Fruit fly (Drosophila melanogaster) whole organism, embryonic: ENCODE measurements around the gene CG1785.

Experiments used
- Abd-B ChIP-seq: fragments of 200-800 bp; sonication (Bioruptor generic); optimal IDR thresholded peaks from 2 replicates; lab custom pipeline; 2018; ENCODE audit warnings: missing biosample characterization, mild to moderate bottlenecking, missing genetic modification characterization, moderate library complexity
- Ada2b ChIP-seq: fragments of 200-800 bp; sonication (Bioruptor generic); IDR thresholded peaks from 2 replicates; pipeline ENCODE4 v1.3.6; 2022; ENCODE audit warnings: missing biosample characterization, missing genetic modification characterization
- Antp ChIP-seq: fragments of 200-800 bp; sonication (Bioruptor generic); optimal IDR thresholded peaks from 3 replicates; lab custom pipeline; 2016; ENCODE audit warnings: missing biosample characterization, missing genetic modification characterization
- CG1024 ChIP-seq: fragments of 200-800 bp; sonication (Bioruptor generic); IDR thresholded peaks from 2 replicates; pipeline ENCODE4 v1.3.6; 2022; ENCODE audit warnings: missing biosample characterization, missing genetic modification characterization
- CG10267 ChIP-seq: fragments of 200-800 bp; sonication (Bioruptor generic); optimal IDR thresholded peaks from 2 replicates; lab custom pipeline; 2018; ENCODE audit warnings: missing biosample characterization, mild to moderate bottlenecking, missing genetic modification characterization, moderate library complexity
- CG11696 ChIP-seq: fragments of 200-800 bp; sonication (Bioruptor generic); IDR thresholded peaks from 2 replicates; pipeline ENCODE4 v1.3.6; 2022; ENCODE audit warnings: missing biosample characterization, missing genetic modification characterization
- CG12071 ChIP-seq: fragments of 200-800 bp; sonication (Bioruptor generic); optimal IDR thresholded peaks from 3 replicates; lab custom pipeline; 2018; ENCODE audit warnings: missing biosample characterization, mild to moderate bottlenecking, missing genetic modification characterization
- CG12219 ChIP-seq: fragments of 200-800 bp; sonication (Bioruptor generic); optimal IDR thresholded peaks from 3 replicates; lab custom pipeline; 2018; ENCODE audit warnings: missing biosample characterization, mild to moderate bottlenecking, missing genetic modification characterization
- CG13123 ChIP-seq: fragments of 200-800 bp; sonication (Bioruptor generic); optimal IDR thresholded peaks from 2 replicates; lab custom pipeline; 2016; ENCODE audit warnings: missing biosample characterization, missing genetic modification characterization
- CG15269 ChIP-seq: fragments of 200-800 bp; sonication (Bioruptor generic); optimal IDR thresholded peaks from 2 replicates; lab custom pipeline; 2018; ENCODE audit warnings: missing biosample characterization, mild to moderate bottlenecking, missing genetic modification characterization, moderate library complexity
- CG16813 ChIP-seq: fragments of 200-800 bp; sonication (Bioruptor generic); IDR thresholded peaks from 3 replicates; pipeline ENCODE4 v1.3.6; 2022; ENCODE audit warnings: missing biosample characterization, missing genetic modification characterization; ENCODE audit not compliant: partially characterized antibody
- CG2116 ChIP-seq: fragments of 200-800 bp; sonication (Bioruptor generic); optimal IDR thresholded peaks from 3 replicates; lab custom pipeline; 2018; ENCODE audit warnings: missing biosample characterization, mild to moderate bottlenecking, missing genetic modification characterization
- CG31224 ChIP-seq: fragments of 200-800 bp; sonication (Bioruptor generic); IDR thresholded peaks from 2 replicates; pipeline ENCODE4 v1.3.6; 2022; ENCODE audit warnings: missing biosample characterization, missing genetic modification characterization
- CG33213 ChIP-seq: fragments of 200-800 bp; sonication (Bioruptor generic); optimal IDR thresholded peaks from 3 replicates; lab custom pipeline; 2016; ENCODE audit warnings: missing biosample characterization, missing genetic modification characterization
- CG33557 ChIP-seq: fragments of 200-800 bp; sonication (Bioruptor generic); optimal IDR thresholded peaks from 2 replicates; lab custom pipeline; 2019; ENCODE audit warnings: missing biosample characterization, mild to moderate bottlenecking, missing genetic modification characterization, moderate library complexity
- CG4424 ChIP-seq: fragments of 200-800 bp; sonication (Bioruptor generic); optimal IDR thresholded peaks from 3 replicates; lab custom pipeline; 2016; ENCODE audit warnings: missing biosample characterization, missing genetic modification characterization
- CG6175 ChIP-seq: fragments of 200-800 bp; sonication (Bioruptor generic); IDR thresholded peaks from 3 replicates; pipeline ENCODE4 v1.3.6; 2022; ENCODE audit warnings: missing biosample characterization, missing genetic modification characterization
- CG6689 ChIP-seq: fragments of 200-800 bp; sonication (Bioruptor generic); IDR thresholded peaks from 2 replicates; pipeline ENCODE4 v1.3.6; 2022; ENCODE audit warnings: missing biosample characterization, missing genetic modification characterization
- CG6813 ChIP-seq: fragments of 200-800 bp; sonication (Bioruptor generic); optimal IDR thresholded peaks from 2 replicates; lab custom pipeline; 2017; ENCODE audit warnings: missing biosample characterization, missing genetic modification characterization, mild to moderate bottlenecking, moderate library complexity, missing genetic modification reagents
- CG6854 ChIP-seq: fragments of 200-800 bp; sonication (Bioruptor generic); optimal IDR thresholded peaks from 3 replicates; lab custom pipeline; 2017; ENCODE audit warnings: missing biosample characterization, mild to moderate bottlenecking, missing genetic modification characterization
- CG7372 ChIP-seq: fragments of 200-800 bp; sonication (Bioruptor generic); IDR thresholded peaks from 2 replicates; pipeline ENCODE4 v1.3.6; 2022; ENCODE audit warnings: missing biosample characterization, missing genetic modification characterization
- CG7839 ChIP-seq: fragments of 200-800 bp; sonication (Bioruptor generic); optimal IDR thresholded peaks from 3 replicates; lab custom pipeline; 2018; ENCODE audit warnings: missing biosample characterization, mild to moderate bottlenecking, missing genetic modification characterization, moderate library complexity
- CG8089 ChIP-seq: fragments of 200-800 bp; sonication (Bioruptor generic); optimal IDR thresholded peaks from 3 replicates; lab custom pipeline; 2016; ENCODE audit warnings: missing biosample characterization, missing genetic modification characterization
- CG8281 ChIP-seq: fragments of 200-800 bp; sonication (Bioruptor generic); optimal IDR thresholded peaks from 2 replicates; lab custom pipeline; 2018; ENCODE audit warnings: missing biosample characterization, mild to moderate bottlenecking, missing genetic modification characterization, moderate library complexity
- CG8765 ChIP-seq: fragments of 200-800 bp; sonication (Bioruptor generic); IDR thresholded peaks from 2 replicates; pipeline ENCODE4 v1.3.6; 2022; ENCODE audit warnings: missing biosample characterization, missing genetic modification characterization
- CG9876 ChIP-seq: fragments of 200-800 bp; sonication (Bioruptor generic); optimal IDR thresholded peaks from 2 replicates; lab custom pipeline; 2016; ENCODE audit warnings: missing biosample characterization, missing genetic modification characterization
- Deaf1 ChIP-seq: fragments of 200-800 bp; optimal IDR thresholded peaks from 3 replicates; lab custom pipeline; 2019; ENCODE audit warnings: missing biosample characterization, mild to moderate bottlenecking, missing genetic modification characterization, moderate library complexity
- Dek ChIP-seq: fragments of 200-800 bp; sonication (Bioruptor generic); optimal IDR thresholded peaks from 3 replicates; lab custom pipeline; 2019; ENCODE audit warnings: missing biosample characterization, mild to moderate bottlenecking, missing genetic modification characterization, moderate library complexity
- Doc3 ChIP-seq: fragments of 200-800 bp; sonication (Bioruptor generic); IDR thresholded peaks from 3 replicates; pipeline ENCODE4 v1.3.6; 2022; ENCODE audit warnings: missing biosample characterization, missing genetic modification characterization; ENCODE audit not compliant: partially characterized antibody
- Fer3 ChIP-seq: fragments of 200-800 bp; sonication (Bioruptor generic); optimal IDR thresholded peaks from 2 replicates; lab custom pipeline; 2018; ENCODE audit warnings: missing biosample characterization, mild to moderate bottlenecking, missing genetic modification characterization, moderate library complexity
- Kr ChIP-seq: fragments of 200-800 bp; sonication (Bioruptor generic); optimal IDR thresholded peaks from 2 replicates; lab custom pipeline; 2017; ENCODE audit warnings: missing biosample characterization, mild to moderate bottlenecking, missing genetic modification characterization
- MTF-1 ChIP-seq: fragments of 200-800 bp; sonication (Bioruptor generic); optimal IDR thresholded peaks from 2 replicates; lab custom pipeline; 2018; ENCODE audit warnings: missing biosample characterization, mild to moderate bottlenecking, missing genetic modification characterization, borderline replicate concordance
- TFAM ChIP-seq: fragments of 200-800 bp; sonication (Bioruptor generic); optimal IDR thresholded peaks from 2 replicates; lab custom pipeline; 2017; ENCODE audit warnings: missing biosample characterization, missing genetic modification characterization, inconsistent platforms
- YL-1 ChIP-seq: fragments of 200-800 bp; sonication (Bioruptor generic); optimal IDR thresholded peaks from 3 replicates; lab custom pipeline; 2017; ENCODE audit warnings: missing biosample characterization, mild to moderate bottlenecking, missing genetic modification characterization
- al ChIP-seq: fragments of 200-800 bp; sonication (Bioruptor generic); IDR thresholded peaks from 2 replicates; pipeline ENCODE4 v1.3.6; 2022; ENCODE audit warnings: missing biosample characterization, missing genetic modification characterization
- br ChIP-seq: fragments of >200 bp; optimal IDR thresholded peaks from 2 replicates; lab custom pipeline; 2017
- dm ChIP-seq: fragments of 200-800 bp; sonication (Bioruptor generic); optimal IDR thresholded peaks from 3 replicates; lab custom pipeline; 2016; ENCODE audit warnings: missing biosample characterization, missing genetic modification characterization
- dmrt99B ChIP-seq: fragments of 200-800 bp; sonication (Bioruptor generic); optimal IDR thresholded peaks from 2 replicates; lab custom pipeline; 2018; ENCODE audit warnings: missing biosample characterization, mild to moderate bottlenecking, missing genetic modification characterization, moderate library complexity
- lbe ChIP-seq: fragments of 200-800 bp; sonication (Bioruptor generic); optimal IDR thresholded peaks from 2 replicates; lab custom pipeline; 2016; ENCODE audit warnings: missing biosample characterization, mild to moderate bottlenecking, missing genetic modification characterization
- lov ChIP-seq, 2 experiments: fragments of 200-800 bp in 1 of 2; fragments of >200 bp in 1 of 2; sonication (Bioruptor generic) in 1 of 2; IDR thresholded peaks in 1 of 2; optimal IDR thresholded peaks in 1 of 2; 2 replicates in 1 of 2; 3 replicates in 1 of 2; pipeline versions ENCODE4 v1.3.6 to Lab custom; 2017 to 2022; ENCODE audit warnings: missing biosample characterization in 1 of 2, missing genetic modification characterization in 1 of 2
- mirr ChIP-seq: fragments of 200-800 bp; sonication (Bioruptor generic); optimal IDR thresholded peaks from 3 replicates; lab custom pipeline; 2018; ENCODE audit warnings: missing biosample characterization, mild to moderate bottlenecking, missing genetic modification characterization
- psq ChIP-seq: fragments of 200-800 bp; sonication (Bioruptor generic); optimal IDR thresholded peaks from 2 replicates; lab custom pipeline; 2017; ENCODE audit warnings: missing biosample characterization, missing genetic modification characterization
- pzg ChIP-seq: fragments of 200-800 bp; sonication (Bioruptor generic); optimal IDR thresholded peaks from 3 replicates; lab custom pipeline; 2018; ENCODE audit warnings: missing biosample characterization, mild to moderate bottlenecking, missing genetic modification characterization, moderate library complexity
- sqz ChIP-seq: fragments of 200-800 bp; sonication (Bioruptor generic); optimal IDR thresholded peaks from 3 replicates; lab custom pipeline; 2018; ENCODE audit warnings: missing biosample characterization, mild to moderate bottlenecking, missing genetic modification characterization
- stwl ChIP-seq: fragments of 200-800 bp; sonication (Bioruptor generic); optimal IDR thresholded peaks from 3 replicates; lab custom pipeline; 2018; ENCODE audit warnings: missing biosample characterization, mild to moderate bottlenecking, missing genetic modification characterization, moderate library complexity
- tin ChIP-seq: fragments of 200-800 bp; sonication (Bioruptor generic); optimal IDR thresholded peaks from 3 replicates; lab custom pipeline; 2016; ENCODE audit warnings: missing biosample characterization, missing genetic modification characterization
- vnd ChIP-seq: fragments of 200-800 bp; sonication (Bioruptor generic); IDR thresholded peaks from 3 replicates; pipeline ENCODE4 v1.3.6; 2022; ENCODE audit warnings: missing biosample characterization, missing genetic modification characterization; ENCODE audit not compliant: partially characterized antibody
- wor ChIP-seq: fragments of 200-800 bp; sonication (Bioruptor generic); IDR thresholded peaks from 2 replicates; pipeline ENCODE4 v1.3.6; 2022; ENCODE audit warnings: missing biosample characterization, missing genetic modification characterization
- zf30C ChIP-seq: fragments of 200-800 bp; sonication (Bioruptor generic); optimal IDR thresholded peaks from 3 replicates; lab custom pipeline; 2018; ENCODE audit warnings: missing biosample characterization, mild to moderate bottlenecking, missing genetic modification characterization

CG1785 gene

dm6 chrX:8681189-8681821 is 33.4 kb upstream of the CG1785 start, which contains the start of gene CAH3:
TSS of gene CAH3 (plus strand) at chrX:8681252.
- peak; percentile 80 for TF ChIP-seq CG1024
- TF ChIP-seq Kr (GFP tag; lab: Kevin White, UChicago) = no peak
- TF ChIP-seq Ada2b (GFP tag; lab: Robert Waterston, UW) = peak; percentile 90
- TF ChIP-seq Fer3 (tag; lab: Kevin White, UChicago) = peak; percentile 94
- peak; percentile 94 for TF ChIP-seq CG7372 (GFP tag; lab: Robert Waterston, UW)
- TF ChIP-seq CG7839 = peak; percentile 95
- TF ChIP-seq CG8089 (GFP tag; lab: Kevin White, UChicago) = peak; percentile 92
- TF ChIP-seq dm (GFP tag; lab: Kevin White, UChicago) = peak; percentile 88
- peak; percentile 93 for TF ChIP-seq CG33213
- TF ChIP-seq al = peak; percentile 82
- peak; percentile 80; the same call in 2 of the 3 replicates for TF ChIP-seq CG6175
- peak; percentile 77 for TF ChIP-seq YL-1 (GFP tag; lab: Kevin White, UChicago)
- peak; percentile 93 for TF ChIP-seq tin (GFP tag; lab: Kevin White, UChicago)
- TF ChIP-seq sqz (GFP tag; lab: Kevin White, UChicago) = peak; percentile 89
- TF ChIP-seq wor (GFP tag; lab: Robert Waterston, UW) = peak; percentile 82
- peak; percentile 92 for TF ChIP-seq Dek (tag; lab: Kevin White, UChicago)
- TF ChIP-seq CG12219 (GFP tag; lab: Kevin White, UChicago) = peak; percentile 95
- TF ChIP-seq CG8281 = peak; percentile 80
- peak; percentile 71 for TF ChIP-seq CG11696 (GFP tag; lab: Robert Waterston, UW)
- peak; percentile 70 for TF ChIP-seq psq
- peak; percentile 89 for TF ChIP-seq CG10267 (tag; lab: Kevin White, UChicago)
- TF ChIP-seq CG6854 = peak; percentile 89
- TF ChIP-seq pzg (GFP tag; lab: Kevin White, UChicago) = peak; percentile 53
- peak; percentile 96 for TF ChIP-seq CG33557 (GFP tag; lab: Kevin White, UChicago)
- TF ChIP-seq CG6689 (GFP tag; lab: Robert Waterston, UW) = peak; percentile 91
- peak; percentile 78 for TF ChIP-seq Deaf1
- peak; percentile 81 for TF ChIP-seq lbe
- TF ChIP-seq CG8765 (GFP tag; lab: Robert Waterston, UW) = peak; percentile 89
- peak; percentile 93 for TF ChIP-seq dmrt99B
- TF ChIP-seq zf30C (GFP tag; lab: Kevin White, UChicago) = peak; percentile 17
- peak; percentile 92 for TF ChIP-seq mirr
- TF ChIP-seq Antp (GFP tag; lab: Kevin White, UChicago) = peak; percentile 95
- TF ChIP-seq CG31224 = peak; percentile 85
- TF ChIP-seq CG4424 (GFP tag; lab: Kevin White, UChicago) = peak; percentile 92
- no peak for TF ChIP-seq br (lab: Kevin White, UChicago)
- TF ChIP-seq CG12071 (GFP tag; lab: Kevin White, UChicago) = peak; percentile 94
- TF ChIP-seq CG15269 (tag; lab: Kevin White, UChicago) = peak; percentile 95
- peak; percentile 75 for TF ChIP-seq MTF-1 (GFP tag; lab: Kevin White, UChicago)
- peak; percentile 33; the same call in 1 of the 3 replicates for TF ChIP-seq CG16813 (GFP tag; lab: Robert Waterston, UW)
- TF ChIP-seq CG2116 (GFP tag; lab: Kevin White, UChicago) = peak; percentile 74
- peak; percentile 89 for TF ChIP-seq Abd-B (GFP tag; lab: Kevin White, UChicago)
- peak; percentile 50 for TF ChIP-seq stwl (tag; lab: Kevin White, UChicago)
- peak; percentile 89 for TF ChIP-seq CG6813 (GFP tag; lab: Kevin White, UChicago)
- TF ChIP-seq CG13123 (GFP tag; lab: Kevin White, UChicago) = peak; percentile 85
- no peak for TF ChIP-seq lov (optimal IDR thresholded peaks at IDR 0.05; lab: Kevin White, UChicago)
- peak; percentile 93 for TF ChIP-seq lov (GFP tag; IDR thresholded peaks at IDR 0.05; lab: Robert Waterston, UW)
- TF ChIP-seq TFAM (GFP tag; lab: Kevin White, UChicago) = peak; percentile 72
- TF ChIP-seq Doc3 (GFP tag; lab: Robert Waterston, UW) = no peak
- peak; percentile 90 for TF ChIP-seq CG9876 (GFP tag; lab: Kevin White, UChicago)
- TF ChIP-seq vnd (GFP tag; lab: Robert Waterston, UW) = no peak
